In the genomic region with DNA sequence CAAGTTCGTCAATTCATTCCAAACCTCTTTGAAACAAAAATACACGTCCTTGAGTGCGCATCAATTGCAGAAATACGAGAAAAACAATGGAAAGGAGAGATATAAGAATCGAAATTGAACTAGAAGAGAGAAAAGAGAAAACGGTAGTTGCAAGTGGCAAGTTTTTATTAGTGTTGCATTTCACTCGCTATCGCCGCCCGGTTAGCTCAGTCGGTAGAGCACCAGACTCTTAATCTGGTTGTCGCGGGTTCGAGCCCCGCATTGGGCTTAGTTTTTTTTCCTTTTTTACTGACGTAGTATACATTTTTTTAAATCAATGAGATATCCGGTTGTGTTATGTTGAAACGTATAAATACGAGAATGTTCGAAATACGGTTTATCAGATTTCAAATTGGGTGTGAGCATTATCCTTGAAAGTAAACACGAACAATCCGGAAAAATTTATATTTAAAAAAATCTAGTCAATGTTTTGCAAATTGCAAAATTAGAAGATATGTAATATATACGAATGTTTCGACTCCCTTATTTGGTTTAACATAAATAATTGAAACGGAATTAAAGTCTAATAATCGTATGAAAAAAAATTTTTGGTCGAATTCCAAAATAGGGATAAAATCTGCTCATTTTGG, we compare ENCODE assay signal across 2 worm cellular contexts.
TF ChIP-seq lines count a peak whose summit lies in the region.

No protein-coding gene starts in this region.

TF ChIP-seq in whole organism, L4 larva, 104 proteins besides CTCF, POLR2A, EP300 and RAD21 (continued from another document):
- TF ChIP-seq madf-5 (GFP tag; IDR thresholded peaks at IDR 0.05; lab: Robert Waterston, UW) = peak; percentile 82 to 86; a peak in 3 of 4 replicates
- TF ChIP-seq ceh-32 (tag; optimal IDR thresholded peaks at IDR 0.05; lab: Kevin White, UChicago; ENCODE audit: poor library complexity) = no peak
- peak; percentile 75; the same call in 1 of the 2 replicates for TF ChIP-seq dmd-8 (GFP tag; IDR thresholded peaks at IDR 0.05; lab: Robert Waterston, UW)
- no peak for TF ChIP-seq cey-2 (tag; optimal IDR thresholded peaks at IDR 0.05; lab: Kevin White, UChicago; ENCODE audit: borderline replicate concordance, insufficient read depth)
- 0 out of 2 replicates have a peak, but pooled peaks have one; percentile 20 for TF ChIP-seq nhr-41 (GFP tag; IDR thresholded peaks at IDR 0.05; lab: Robert Waterston, UW)
- TF ChIP-seq nhr-28 (tag; optimal IDR thresholded peaks at IDR 0.05; lab: Kevin White, UChicago) = peak; percentile 4
- peak; percentile 70 for TF ChIP-seq duxl-1 (tag; optimal IDR thresholded peaks at IDR 0.05; lab: Kevin White, UChicago; ENCODE audit: poor library complexity)
- peak; percentile 51 for TF ChIP-seq lir-3 (tag; optimal IDR thresholded peaks at IDR 0.05; lab: Kevin White, UChicago)
- TF ChIP-seq R02D3.7 (tag; optimal IDR thresholded peaks at IDR 0.05; lab: Kevin White, UChicago) = no peak
- TF ChIP-seq Y75B8A.6 (GFP tag; IDR thresholded peaks at IDR 0.05; lab: Robert Waterston, UW) = 0 out of 2 replicates have a peak, but pooled peaks have one; percentile 45
- TF ChIP-seq mep-1 (tag; optimal IDR thresholded peaks at IDR 0.05; lab: Kevin White, UChicago) = no peak
- TF ChIP-seq vab-7 (GFP tag; IDR thresholded peaks at IDR 0.05; lab: Robert Waterston, UW) = peak; percentile 88
- peak; percentile 81 for TF ChIP-seq aha-1 (tag; lab: Kevin White, UChicago)
- peak; percentile 65 for TF ChIP-seq hmg-1.1 (GFP tag; IDR thresholded peaks at IDR 0.05; lab: Robert Waterston, UW)
- TF ChIP-seq zfp-3 (GFP tag; conservative IDR thresholded peaks at IDR 0.05; lab: Robert Waterston, UW) = no peak
- TF ChIP-seq T26A8.4 (GFP tag; IDR thresholded peaks at IDR 0.05; lab: Robert Waterston, UW) = peak; percentile 80
- TF ChIP-seq nhr-102 (tag; optimal IDR thresholded peaks at IDR 0.05; lab: Kevin White, UChicago) = peak; percentile 46
- no peak for TF ChIP-seq fos-1 (tag; optimal IDR thresholded peaks at IDR 0.05; lab: Kevin White, UChicago)
- TF ChIP-seq nhr-11 (tag; optimal IDR thresholded peaks at IDR 0.05; lab: Kevin White, UChicago) = no peak
- no peak for TF ChIP-seq nhr-77 (tag; optimal IDR thresholded peaks at IDR 0.05; lab: Kevin White, UChicago)
- no peak for TF ChIP-seq ama-1 (optimal IDR thresholded peaks at IDR 0.05; lab: Kevin White, UChicago)
- TF ChIP-seq rbr-2 (tag; optimal IDR thresholded peaks at IDR 0.05; lab: Kevin White, UChicago) = peak; percentile 39
- no peak for TF ChIP-seq lin-39 (tag; optimal IDR thresholded peaks at IDR 0.05; lab: Kevin White, UChicago)
- TF ChIP-seq Y5F2A.4 (GFP tag; optimal IDR thresholded peaks at IDR 0.05; lab: Kevin White, UChicago) = peak; percentile 7
- TF ChIP-seq F44E2.7 (GFP tag; IDR thresholded peaks at IDR 0.05; lab: Robert Waterston, UW) = no peak; the same call in 1 of the 2 replicates
- TF ChIP-seq ZK337.2 (GFP tag; IDR thresholded peaks at IDR 0.05; lab: Robert Waterston, UW) = peak; percentile 65; the same call in 1 of the 2 replicates
- TF ChIP-seq ceh-28 (tag; optimal IDR thresholded peaks at IDR 0.05; lab: Kevin White, UChicago) = no peak
- TF ChIP-seq arid-1 (GFP tag; conservative IDR thresholded peaks at IDR 0.05; lab: Robert Waterston, UW) = peak; percentile 59
- TF ChIP-seq ztf-7 (tag; optimal IDR thresholded peaks at IDR 0.05; lab: Kevin White, UChicago) = no peak
- peak; percentile 59; the same call in 1 of the 2 replicates for TF ChIP-seq Y48G9A.11 (GFP tag; IDR thresholded peaks at IDR 0.05; lab: Robert Waterston, UW)
- peak; percentile 30 for TF ChIP-seq hlh-30 (tag; optimal IDR thresholded peaks at IDR 0.05; lab: Kevin White, UChicago; ENCODE audit: insufficient read depth)
- TF ChIP-seq egl-27 (tag; optimal IDR thresholded peaks at IDR 0.05; lab: Kevin White, UChicago) = no peak
- peak; percentile 68; the same call in 1 of the 2 replicates for TF ChIP-seq mdt-29 (GFP tag; IDR thresholded peaks at IDR 0.05; lab: Robert Waterston, UW)
- peak; percentile 94 for TF ChIP-seq lim-7 (GFP tag; IDR thresholded peaks at IDR 0.05; lab: Robert Waterston, UW)
- peak; percentile 44 for TF ChIP-seq dmd-6 (GFP tag; IDR thresholded peaks at IDR 0.05; lab: Robert Waterston, UW)
- TF ChIP-seq D1046.2 (GFP tag; IDR thresholded peaks at IDR 0.05; lab: Robert Waterston, UW) = peak; percentile 74; the same call in 1 of the 2 replicates
- TF ChIP-seq F49E8.2 (tag; optimal IDR thresholded peaks at IDR 0.05; lab: Kevin White, UChicago; ENCODE audit: borderline replicate concordance) = peak; percentile 62
- 0 out of 2 replicates have a peak, but pooled peaks have one; percentile 58 for TF ChIP-seq daf-19 (GFP tag; conservative IDR thresholded peaks at IDR 0.05; lab: Robert Waterston, UW)
- peak; percentile 80; the same call in 1 of the 2 replicates for TF ChIP-seq Y105C5A.15 (GFP tag; IDR thresholded peaks at IDR 0.05; lab: Robert Waterston, UW)
- peak; percentile 82 for TF ChIP-seq snpc-1.2 (GFP tag; IDR thresholded peaks at IDR 0.05; lab: Robert Waterston, UW)
- peak; percentile 22 for TF ChIP-seq nhr-111 (GFP tag; optimal IDR thresholded peaks at IDR 0.05; lab: Kevin White, UChicago)

TF ChIP-seq in whole organism, late embryonic, 69 proteins besides CTCF, POLR2A, EP300 and RAD21 (continued from another document):
- TF ChIP-seq ceh-30 (tag; optimal IDR thresholded peaks at IDR 0.05; lab: Kevin White, UChicago) (no peak), K09A11.1 (tag; optimal IDR thresholded peaks at IDR 0.05; lab: Kevin White, UChicago; ENCODE audit: insufficient read depth) (no peak), ttx-3 (tag; optimal IDR thresholded peaks at IDR 0.05; lab: Kevin White, UChicago) (peak; percentile 9), odd-2 (tag; optimal IDR thresholded peaks at IDR 0.05; lab: Kevin White, UChicago) (no peak), dve-1 (tag; optimal IDR thresholded peaks at IDR 0.05; lab: Kevin White, UChicago) (peak; percentile 36), pha-2 (tag; optimal IDR thresholded peaks at IDR 0.05; lab: Kevin White, UChicago) (no peak), lim-6 (tag; optimal IDR thresholded peaks at IDR 0.05; lab: Kevin White, UChicago) (no peak), ceh-45 (GFP tag; IDR thresholded peaks at IDR 0.05; lab: Robert Waterston, UW) (peak; percentile 40; the same call in 1 of the 2 replicates), nhr-232 (tag; optimal IDR thresholded peaks at IDR 0.05; lab: Kevin White, UChicago) (peak; percentile 1), sox-4 (tag; optimal IDR thresholded peaks at IDR 0.05; lab: Kevin White, UChicago) (no peak), ahr-1 (tag; optimal IDR thresholded peaks at IDR 0.05; lab: Kevin White, UChicago) (no peak), ceh-22 (tag; optimal IDR thresholded peaks at IDR 0.05; lab: Kevin White, UChicago) (no peak), syd-9 (tag; optimal IDR thresholded peaks at IDR 0.05; lab: Kevin White, UChicago) (no peak), che-1 (tag; optimal IDR thresholded peaks at IDR 0.05; lab: Kevin White, UChicago) (peak; percentile 32)
TF ChIP-seq in whole organism, late embryonic: peak in this region for 14.
